Worm (Caenorhabditis elegans) whole organism, young adult: ENCODE measurements around the gene T24B8.4.

Source experiments
- B0261.1 ChIP-seq: sonication (generic microtip); optimal IDR thresholded peaks from 2 replicates; lab custom pipeline; 2016; ENCODE audit warnings: mild to moderate bottlenecking, missing genetic modification characterization, moderate library complexity, missing compliant biosample characterization
- F23B12.7 ChIP-seq: sonication (generic microtip); optimal IDR thresholded peaks from 2 replicates; lab custom pipeline; 2017; ENCODE audit warnings: missing genetic modification characterization, mild to moderate bottlenecking, missing compliant biosample characterization, antibody characterized with exemption, moderate library complexity; ENCODE audit not compliant: insufficient read depth
- Y95B8A.8 ChIP-seq: fragments of 200-800 bp; sonication (Bioruptor generic); IDR thresholded peaks from 2 replicates; pipeline ENCODE4 v1.3.6; 2022; ENCODE audit warnings: missing genetic modification reagents, missing genetic modification characterization, missing compliant biosample characterization
- aptf-2 ChIP-seq: fragments of 200-800 bp; sonication (Bioruptor generic); conservative IDR thresholded peaks from 2 replicates; pipeline ENCODE4 v1.3.6; 2022; ENCODE audit warnings: missing genetic modification reagents, missing genetic modification characterization, missing compliant biosample characterization
- bed-1 ChIP-seq: fragments of 200-800 bp; sonication (Bioruptor generic); IDR thresholded peaks from 2 replicates; pipeline ENCODE4 v1.3.6; 2022; ENCODE audit warnings: missing genetic modification reagents, missing genetic modification characterization, missing compliant biosample characterization
- ceh-91 ChIP-seq: fragments of 200-800 bp; sonication (Bioruptor generic); IDR thresholded peaks from 2 replicates; pipeline ENCODE4 v1.3.6; 2022; ENCODE audit warnings: missing genetic modification reagents, missing genetic modification characterization, missing compliant biosample characterization
- dox-1 ChIP-seq: fragments of 200-800 bp; sonication (Bioruptor generic); IDR thresholded peaks from 2 replicates; pipeline ENCODE4 v1.3.6; 2022; ENCODE audit warnings: missing genetic modification reagents, missing genetic modification characterization, missing compliant biosample characterization
- dpl-1 ChIP-seq: fragments of 150-350 bp; optimal IDR thresholded peaks from 2 replicates; lab custom pipeline; 2014; ENCODE audit warnings: missing biosample characterization, missing genetic modification reagents, missing genetic modification characterization
- efl-1 ChIP-seq: fragments of 150-350 bp; optimal IDR thresholded peaks from 2 replicates; lab custom pipeline; 2014; ENCODE audit warnings: missing biosample characterization, missing genetic modification reagents, missing genetic modification characterization
- egl-44 ChIP-seq: fragments of 200-800 bp; sonication (Bioruptor generic); IDR thresholded peaks from 2 replicates; pipeline ENCODE4 v1.3.6; 2022; ENCODE audit warnings: missing genetic modification reagents, missing genetic modification characterization, missing compliant biosample characterization
- him-1 ChIP-seq: sonication (generic microtip); optimal IDR thresholded peaks from 2 replicates; lab custom pipeline; 2016; ENCODE audit warnings: missing genotype, missing genetic modification reagents, missing genetic modification characterization, missing compliant biosample characterization
- lin-40 ChIP-seq: sonication (generic microtip); optimal IDR thresholded peaks from 2 replicates; lab custom pipeline; 2016; ENCODE audit warnings: missing genetic modification characterization, mild to moderate bottlenecking, missing compliant biosample characterization, missing genotype, missing genetic modification reagents
- lin-54 ChIP-seq: fragments of 200-800 bp; sonication (Bioruptor generic); optimal IDR thresholded peaks from 2 replicates; lab custom pipeline; 2018; ENCODE audit warnings: mild to moderate bottlenecking, missing genetic modification characterization, missing compliant biosample characterization
- nfyb-1 ChIP-seq: fragments of 200-800 bp; sonication (Bioruptor generic); IDR thresholded peaks from 2 replicates; pipeline ENCODE4 v1.3.6; 2022; ENCODE audit warnings: missing genetic modification reagents, missing genetic modification characterization, missing compliant biosample characterization
- nhr-179 ChIP-seq: sonication (generic microtip); optimal IDR thresholded peaks from 2 replicates; lab custom pipeline; 2016; ENCODE audit warnings: mild to moderate bottlenecking, missing genetic modification characterization, missing compliant biosample characterization
- rcor-1 ChIP-seq: fragments of 200-800 bp; sonication (Bioruptor generic); IDR thresholded peaks from 2 replicates; pipeline ENCODE4 v1.3.6; 2022; ENCODE audit warnings: missing genetic modification reagents, missing genetic modification characterization, missing compliant biosample characterization
- rpc-1 ChIP-seq, 2 experiments: fragments of 150-350 bp in 1 of 2; sonication (generic microtip) in 1 of 2; optimal IDR thresholded peaks; 2 replicates each; lab custom pipeline; 2014 to 2018; ENCODE audit warnings: missing biosample characterization in 1 of 2, missing genetic modification characterization in 1 of 2, missing genetic modification reagents in 1 of 2, missing genotype in 1 of 2

The T24B8.4 gene

ce11 chrII:9014877-9015505 lies 55.6 kb downstream of the T24B8.4 start:
- no peak for TF ChIP-seq nhr-179 (tag; lab: Kevin White, UChicago)
- no peak for TF ChIP-seq rpc-1 (optimal IDR thresholded peaks at IDR 0.05; lab: Kevin White, UChicago)
- no peak for TF ChIP-seq rpc-1 (tag; optimal IDR thresholded peaks at IDR 0.05; lab: Kevin White, UChicago)
- TF ChIP-seq him-1 (tag; lab: Kevin White, UChicago): no peak
- no peak for TF ChIP-seq B0261.1 (tag; lab: Kevin White, UChicago)
- 0 out of 2 replicates have a peak, but pooled peaks have one; percentile 9 for TF ChIP-seq dox-1 (GFP tag; lab: Robert Waterston, UW)

- TF ChIP-seq bed-1 (GFP tag; lab: Robert Waterston, UW) (no peak), nfyb-1 (GFP tag; lab: Robert Waterston, UW) (no peak), egl-44 (GFP tag; lab: Robert Waterston, UW) (no peak), F23B12.7 (tag; lab: Kevin White, UChicago) (no peak), lin-40 (no peak), lin-54 (GFP tag; lab: Kevin White, UChicago) (no peak), aptf-2 (GFP tag; lab: Robert Waterston, UW) (no peak), Y95B8A.8 (GFP tag; lab: Robert Waterston, UW) (no peak), dpl-1 (GFP tag; lab: Kevin White, UChicago) (no peak), rcor-1 (GFP tag; lab: Robert Waterston, UW) (no peak), efl-1 (GFP tag; lab: Kevin White, UChicago) (no peak), ceh-91 (GFP tag; lab: Robert Waterston, UW) (no peak), him-1 (tag; lab: Kevin White, UChicago) (no peak)
Measured at ce11 chrII:9014188-9014587, 56.5 kb downstream of the T24B8.4 start.
